Fruit fly (Drosophila melanogaster) whole organism, embryonic: ENCODE measurements around the gene CG14696.

Experiments
- Aef1 ChIP-seq: fragments of 200-800 bp; sonication (Bioruptor generic); IDR thresholded peaks from 3 replicates; pipeline ENCODE4 v1.3.6; 2022; ENCODE audit warnings: missing biosample characterization, missing genetic modification characterization
- CG10209 ChIP-seq: fragments of 200-800 bp; sonication (Bioruptor generic); optimal IDR thresholded peaks from 3 replicates; lab custom pipeline; 2017; ENCODE audit warnings: missing biosample characterization, mild to moderate bottlenecking, missing genetic modification characterization, missing genetic modification reagents
- CG11085 ChIP-seq: fragments of 200-800 bp; sonication (Bioruptor generic); IDR thresholded peaks from 2 replicates; pipeline ENCODE4 v1.3.6; 2022; ENCODE audit warnings: missing biosample characterization, missing genetic modification characterization
- CG11560 ChIP-seq: fragments of 200-800 bp; sonication (Bioruptor generic); IDR thresholded peaks from 3 replicates; pipeline ENCODE4 v1.3.6; 2022; ENCODE audit warnings: missing biosample characterization, missing genetic modification characterization
- CG11696 ChIP-seq: fragments of 200-800 bp; sonication (Bioruptor generic); IDR thresholded peaks from 2 replicates; pipeline ENCODE4 v1.3.6; 2022; ENCODE audit warnings: missing biosample characterization, missing genetic modification characterization
- CG11723 ChIP-seq: fragments of 200-800 bp; sonication (Bioruptor generic); optimal IDR thresholded peaks from 2 replicates; lab custom pipeline; 2017; ENCODE audit warnings: missing biosample characterization, mild to moderate bottlenecking, missing genetic modification characterization
- CG12104 ChIP-seq: fragments of 200-800 bp; sonication (Bioruptor generic); optimal IDR thresholded peaks from 3 replicates; lab custom pipeline; 2016; ENCODE audit warnings: missing biosample characterization, missing genetic modification characterization
- CG12236 ChIP-seq: fragments of 200-800 bp; sonication (Bioruptor generic); optimal IDR thresholded peaks from 2 replicates; lab custom pipeline; 2016; ENCODE audit warnings: missing biosample characterization, missing genetic modification characterization
- CG1233 ChIP-seq: fragments of 200-800 bp; sonication (Bioruptor generic); optimal IDR thresholded peaks from 4 replicates; lab custom pipeline; 2018; ENCODE audit warnings: missing biosample characterization, mild to moderate bottlenecking, missing genetic modification characterization
- CG13894 ChIP-seq: fragments of 200-800 bp; sonication (Bioruptor generic); optimal IDR thresholded peaks from 3 replicates; lab custom pipeline; 2018; ENCODE audit warnings: missing biosample characterization, mild to moderate bottlenecking, missing genetic modification characterization, moderate library complexity
- CG14710 ChIP-seq: fragments of 200-800 bp; sonication (Bioruptor generic); optimal IDR thresholded peaks from 3 replicates; lab custom pipeline; 2019; ENCODE audit warnings: missing biosample characterization, mild to moderate bottlenecking, missing genetic modification characterization, moderate library complexity
- CG1529 ChIP-seq: fragments of 200-800 bp; sonication (Bioruptor generic); optimal IDR thresholded peaks from 3 replicates; lab custom pipeline; 2018; ENCODE audit warnings: missing biosample characterization, missing genetic modification characterization
- CG17186 ChIP-seq: fragments of 200-800 bp; sonication (Bioruptor generic); optimal IDR thresholded peaks from 3 replicates; lab custom pipeline; 2017; ENCODE audit warnings: missing biosample characterization, missing genetic modification reagents, missing genetic modification characterization
- CG17385 ChIP-seq: fragments of 200-800 bp; sonication (Bioruptor generic); optimal IDR thresholded peaks from 3 replicates; lab custom pipeline; 2018; ENCODE audit warnings: missing biosample characterization, mild to moderate bottlenecking, missing genetic modification characterization
- CG18262 ChIP-seq: fragments of 200-800 bp; optimal IDR thresholded peaks from 3 replicates; lab custom pipeline; 2019; ENCODE audit warnings: missing biosample characterization, mild to moderate bottlenecking, missing genetic modification characterization, moderate library complexity
- CG18476 ChIP-seq: fragments of 200-800 bp; sonication (Bioruptor generic); optimal IDR thresholded peaks from 2 replicates; lab custom pipeline; 2016; ENCODE audit warnings: missing biosample characterization, mild to moderate bottlenecking, missing genetic modification characterization
- CG18599 ChIP-seq: fragments of 200-800 bp; sonication (Bioruptor generic); optimal IDR thresholded peaks from 3 replicates; lab custom pipeline; 2017; ENCODE audit warnings: missing biosample characterization, missing genetic modification characterization, mild to moderate bottlenecking, moderate library complexity, missing genetic modification reagents
- CG2678 ChIP-seq: fragments of 200-800 bp; sonication (Bioruptor generic); optimal IDR thresholded peaks from 3 replicates; lab custom pipeline; 2019; ENCODE audit warnings: missing biosample characterization, mild to moderate bottlenecking, missing genetic modification characterization, moderate library complexity
- CG2889 ChIP-seq: fragments of 200-800 bp; sonication (Bioruptor generic); IDR thresholded peaks from 3 replicates; pipeline ENCODE4 v1.3.6; 2022; ENCODE audit warnings: missing biosample characterization, missing genetic modification characterization
- CG33557 ChIP-seq: fragments of 200-800 bp; sonication (Bioruptor generic); optimal IDR thresholded peaks from 2 replicates; lab custom pipeline; 2019; ENCODE audit warnings: missing biosample characterization, mild to moderate bottlenecking, missing genetic modification characterization, moderate library complexity
- CG4424 ChIP-seq: fragments of 200-800 bp; sonication (Bioruptor generic); optimal IDR thresholded peaks from 3 replicates; lab custom pipeline; 2016; ENCODE audit warnings: missing biosample characterization, missing genetic modification characterization
- CG8089 ChIP-seq: fragments of 200-800 bp; sonication (Bioruptor generic); optimal IDR thresholded peaks from 3 replicates; lab custom pipeline; 2016; ENCODE audit warnings: missing biosample characterization, missing genetic modification characterization
- CG8281 ChIP-seq: fragments of 200-800 bp; sonication (Bioruptor generic); optimal IDR thresholded peaks from 2 replicates; lab custom pipeline; 2018; ENCODE audit warnings: missing biosample characterization, mild to moderate bottlenecking, missing genetic modification characterization, moderate library complexity
- CG8765 ChIP-seq: fragments of 200-800 bp; sonication (Bioruptor generic); IDR thresholded peaks from 2 replicates; pipeline ENCODE4 v1.3.6; 2022; ENCODE audit warnings: missing biosample characterization, missing genetic modification characterization
- Doc2 ChIP-seq: fragments of 200-800 bp; sonication (Bioruptor generic); IDR thresholded peaks from 2 replicates; pipeline ENCODE4 v1.3.6; 2022; ENCODE audit warnings: missing biosample characterization, missing genetic modification characterization
- Dref ChIP-seq: fragments of 200-800 bp; sonication (Bioruptor generic); IDR thresholded peaks from 2 replicates; pipeline ENCODE4 v1.3.6; 2022; ENCODE audit warnings: missing biosample characterization, missing genetic modification characterization
- HLH54F ChIP-seq: fragments of 200-800 bp; sonication (Bioruptor generic); optimal IDR thresholded peaks from 3 replicates; lab custom pipeline; 2016; ENCODE audit warnings: missing biosample characterization, missing genetic modification characterization
- Hand ChIP-seq: fragments of 200-800 bp; sonication (Bioruptor generic); optimal IDR thresholded peaks from 2 replicates; lab custom pipeline; 2017; ENCODE audit warnings: mild to moderate bottlenecking, missing biosample characterization, missing genetic modification reagents, missing genetic modification characterization
- MTF-1 ChIP-seq: fragments of 200-800 bp; sonication (Bioruptor generic); optimal IDR thresholded peaks from 2 replicates; lab custom pipeline; 2018; ENCODE audit warnings: missing biosample characterization, mild to moderate bottlenecking, missing genetic modification characterization, borderline replicate concordance
- Optix ChIP-seq: fragments of 200-800 bp; sonication (Bioruptor generic); IDR thresholded peaks from 3 replicates; pipeline ENCODE4 v1.3.6; 2022; ENCODE audit warnings: missing biosample characterization, missing genetic modification characterization
- Rfx ChIP-seq: fragments of 200-800 bp; sonication (Bioruptor generic); IDR thresholded peaks from 2 replicates; pipeline ENCODE4 v1.3.6; 2022; ENCODE audit warnings: missing biosample characterization, missing genetic modification characterization
- Sin3A ChIP-seq: fragments of >200 bp; optimal IDR thresholded peaks from 2 replicates; lab custom pipeline; 2018
- Sox100B ChIP-seq: fragments of 200-800 bp; sonication (Bioruptor generic); optimal IDR thresholded peaks from 3 replicates; lab custom pipeline; 2018; ENCODE audit warnings: missing biosample characterization, mild to moderate bottlenecking, missing genetic modification characterization
- Xrp1 ChIP-seq: fragments of 200-800 bp; sonication (Bioruptor generic); IDR thresholded peaks from 2 replicates; pipeline ENCODE4 v1.3.6; 2022; ENCODE audit warnings: missing biosample characterization, missing genetic modification characterization
- abd-A ChIP-seq: fragments of 200-800 bp; sonication (Bioruptor generic); optimal IDR thresholded peaks from 3 replicates; lab custom pipeline; 2019; ENCODE audit warnings: missing biosample characterization, mild to moderate bottlenecking, missing genetic modification characterization, moderate library complexity
- ara ChIP-seq: fragments of 200-800 bp; sonication (Bioruptor generic); IDR thresholded peaks from 2 replicates; pipeline ENCODE4 v1.3.6; 2022; ENCODE audit warnings: missing biosample characterization, missing genetic modification characterization
- bsh ChIP-seq, 2 experiments: fragments of 200-800 bp; sonication (Bioruptor generic); optimal IDR thresholded peaks; 2 replicates each; lab custom pipeline; 2017 to 2018; ENCODE audit warnings: mild to moderate bottlenecking in 2 of 2, missing biosample characterization in 2 of 2, missing genetic modification characterization in 2 of 2, moderate library complexity in 1 of 2
- chn ChIP-seq: fragments of 200-800 bp; sonication (Bioruptor generic); optimal IDR thresholded peaks from 2 replicates; lab custom pipeline; 2016; ENCODE audit warnings: missing biosample characterization, missing genetic modification characterization
- fru ChIP-seq: fragments of >200 bp; optimal IDR thresholded peaks from 2 replicates; lab custom pipeline; 2017
- gro ChIP-seq: fragments of 200-800 bp; sonication (Bioruptor generic); optimal IDR thresholded peaks from 2 replicates; lab custom pipeline; 2016; ENCODE audit warnings: missing biosample characterization, missing genetic modification characterization
- maf-S ChIP-seq: fragments of 200-800 bp; sonication (Bioruptor generic); optimal IDR thresholded peaks from 2 replicates; lab custom pipeline; 2016; ENCODE audit warnings: missing biosample characterization, missing genetic modification characterization
- oc ChIP-seq: fragments of 200-800 bp; sonication (Bioruptor generic); optimal IDR thresholded peaks from 2 replicates; lab custom pipeline; 2018; ENCODE audit warnings: missing biosample characterization, mild to moderate bottlenecking, missing genetic modification characterization, moderate library complexity
- p53 ChIP-seq: fragments of 200-800 bp; sonication (Bioruptor generic); optimal IDR thresholded peaks from 2 replicates; lab custom pipeline; 2016; ENCODE audit warnings: missing biosample characterization, missing genetic modification characterization
- row ChIP-seq: fragments of 200-800 bp; sonication (Bioruptor generic); IDR thresholded peaks from 3 replicates; pipeline ENCODE4 v1.3.6; 2022; ENCODE audit warnings: missing biosample characterization, missing genetic modification characterization
- sima ChIP-seq: fragments of 200-800 bp; sonication (Bioruptor generic); optimal IDR thresholded peaks from 2 replicates; lab custom pipeline; 2016; ENCODE audit warnings: missing biosample characterization, missing genetic modification characterization
- tna ChIP-seq: fragments of 200-800 bp; sonication (Bioruptor generic); IDR thresholded peaks from 2 replicates; pipeline ENCODE4 v1.3.6; 2022; ENCODE audit warnings: missing biosample characterization, missing genetic modification characterization; ENCODE audit not compliant: partially characterized antibody
- toy ChIP-seq: fragments of 200-800 bp; sonication (Bioruptor generic); IDR thresholded peaks from 2 replicates; pipeline ENCODE4 v1.3.6; 2022; ENCODE audit warnings: missing biosample characterization, missing genetic modification characterization
- unc-4 ChIP-seq: fragments of 200-800 bp; sonication (Bioruptor generic); IDR thresholded peaks from 2 replicates; pipeline ENCODE4 v1.3.6; 2022; ENCODE audit warnings: missing biosample characterization, missing genetic modification characterization; ENCODE audit not compliant: partially characterized antibody
- vvl ChIP-seq: fragments of 200-800 bp; sonication (Bioruptor generic); IDR thresholded peaks from 2 replicates; pipeline ENCODE4 v1.3.6; 2022; ENCODE audit warnings: missing biosample characterization, missing genetic modification characterization

Gene CG14696

dm6 chr3R:10886462-10887315 is 1.9 kb upstream of the CG14696 start (continued):
- TF ChIP-seq CG2678 (peak; percentile 95), CG12236 (GFP tag; lab: Kevin White, UChicago) (peak; percentile 70), CG17186 (GFP tag; lab: Kevin White, UChicago) (no peak), CG8281 (tag; lab: Kevin White, UChicago) (peak; percentile 69), Sin3A (lab: Kevin White, UChicago) (no peak), gro (peak; percentile 84), p53 (peak; percentile 17), MTF-1 (peak; percentile 25), CG4424 (GFP tag; lab: Kevin White, UChicago) (peak; percentile 88), vvl (GFP tag; lab: Robert Waterston, UW) (peak; percentile 94), CG11723 (GFP tag; lab: Kevin White, UChicago) (peak; percentile 86), CG33557 (GFP tag; lab: Kevin White, UChicago) (peak; percentile 84), sima (GFP tag; lab: Kevin White, UChicago) (peak; percentile 29), Dref (GFP tag; lab: Robert Waterston, UW) (no peak), toy (GFP tag; lab: Robert Waterston, UW) (no peak), chn (GFP tag; lab: Kevin White, UChicago) (peak; percentile 77), CG11696 (GFP tag; lab: Robert Waterston, UW) (peak; percentile 98), Aef1 (peak; percentile 83), Rfx (GFP tag; lab: Robert Waterston, UW) (peak; percentile 92), Doc2 (GFP tag; lab: Robert Waterston, UW) (peak; percentile 37; the same call in 1 of the 2 replicates), bsh (GFP tag; optimal IDR thresholded peaks at IDR 0.05; lab: Kevin White, UChicago) (peak; percentile 73 to 90), CG13894 (tag; lab: Kevin White, UChicago) (peak; percentile 94), CG8089 (GFP tag; lab: Kevin White, UChicago) (peak; percentile 78), Sox100B (GFP tag; lab: Kevin White, UChicago) (peak; percentile 89), tna (GFP tag; lab: Robert Waterston, UW) (0 out of 2 replicates have a peak, but pooled peaks have one; percentile 7), CG18599 (GFP tag; lab: Kevin White, UChicago) (peak; percentile 97), unc-4 (GFP tag; lab: Robert Waterston, UW) (0 out of 2 replicates have a peak, but pooled peaks have one; percentile 35), CG8765 (GFP tag; lab: Robert Waterston, UW) (peak; percentile 52; the same call in 1 of the 2 replicates), CG14710 (peak; percentile 76), HLH54F (GFP tag; lab: Kevin White, UChicago) (peak; percentile 79), CG1233 (GFP tag; lab: Kevin White, UChicago) (peak; percentile 76), CG17385 (GFP tag; lab: Kevin White, UChicago) (peak; percentile 87), CG11560 (tag; lab: Robert Waterston, UW) (peak; percentile 75; the same call in 2 of the 3 replicates), maf-S (GFP tag; lab: Kevin White, UChicago) (peak; percentile 82), CG18476 (GFP tag; lab: Kevin White, UChicago) (peak; percentile 73), CG10209 (peak; percentile 91), CG2889 (peak; percentile 72), abd-A (tag; lab: Kevin White, UChicago) (peak; percentile 86), CG11085 (peak; percentile 79; the same call in 1 of the 2 replicates), Xrp1 (GFP tag; lab: Robert Waterston, UW) (peak; percentile 91), Hand (GFP tag; lab: Kevin White, UChicago) (peak; percentile 94), row (GFP tag; lab: Robert Waterston, UW) (peak; percentile 98), Optix (GFP tag; lab: Robert Waterston, UW) (peak; percentile 58; the same call in 1 of the 3 replicates), ara (GFP tag; lab: Robert Waterston, UW) (peak; percentile 77), oc (tag; lab: Kevin White, UChicago) (peak; percentile 88), CG12104 (GFP tag; lab: Kevin White, UChicago) (peak; percentile 87), fru (lab: Kevin White, UChicago) (no peak), CG1529 (peak; percentile 79), CG18262 (peak; percentile 85)
